Worm (Caenorhabditis elegans): ENCODE results near the gene nfx-1.

nfx-1 gene

ce11 chrIII:6358704-6359103 lies 16.5 kb upstream of the nfx-1 start:
- TF ChIP-seq unc-62 (GFP tag; optimal IDR thresholded peaks at IDR 0.05), result no peak

- no peak for TF ChIP-seq unc-62 (GFP tag; optimal IDR thresholded peaks at IDR 0.05)
Measured at ce11 chrIII:6359171-6359854, 15.9 kb upstream of the nfx-1 start.

ce11 chrIII:6360114-6360513 lies 15.1 kb upstream of the nfx-1 start:
- TF ChIP-seq unc-62 (GFP tag; optimal IDR thresholded peaks at IDR 0.05), result no peak

DNA sequence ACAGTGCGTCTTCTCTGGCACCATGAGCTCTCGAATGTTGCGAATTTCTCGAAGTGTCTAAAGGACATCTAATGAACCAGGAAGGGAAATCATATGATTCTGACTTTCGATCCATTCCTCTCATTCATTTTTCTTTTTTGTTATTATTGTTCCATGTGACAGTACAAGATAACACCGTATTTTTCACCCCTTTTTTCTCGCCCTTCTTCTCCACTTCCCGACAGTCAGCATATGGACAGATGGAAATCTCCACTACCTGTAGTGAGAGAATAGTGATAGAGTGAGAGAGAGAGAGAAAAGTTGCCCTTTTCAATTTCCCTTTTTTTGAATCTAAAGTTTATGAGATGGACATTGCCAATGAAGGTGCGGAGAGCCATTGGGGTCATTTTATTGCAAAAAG lies 14.4 kb upstream of the nfx-1 start:
- no peak for TF ChIP-seq unc-62 (GFP tag; optimal IDR thresholded peaks at IDR 0.05)

DNA sequence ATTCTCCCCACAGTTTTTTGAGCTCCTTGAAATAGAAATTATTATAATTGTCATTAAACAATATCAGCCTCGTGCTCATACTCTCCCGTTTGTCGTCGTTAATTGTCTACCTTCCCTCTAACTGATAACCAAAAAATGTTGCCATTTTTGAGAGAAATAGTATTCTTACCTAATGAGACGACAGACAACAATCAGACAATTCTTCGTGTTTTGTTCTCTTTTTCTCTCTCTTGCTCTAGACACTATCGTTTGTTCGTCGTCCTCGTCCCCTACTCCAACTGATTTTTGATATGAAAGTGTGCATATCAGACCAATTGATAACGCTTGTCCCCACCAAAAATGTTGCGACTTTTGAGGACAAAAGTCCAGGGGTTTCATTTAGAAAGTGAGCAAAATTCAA lies 13.6 kb upstream of the nfx-1 start:
- TF ChIP-seq unc-62 (GFP tag; optimal IDR thresholded peaks at IDR 0.05), result no peak

DNA sequence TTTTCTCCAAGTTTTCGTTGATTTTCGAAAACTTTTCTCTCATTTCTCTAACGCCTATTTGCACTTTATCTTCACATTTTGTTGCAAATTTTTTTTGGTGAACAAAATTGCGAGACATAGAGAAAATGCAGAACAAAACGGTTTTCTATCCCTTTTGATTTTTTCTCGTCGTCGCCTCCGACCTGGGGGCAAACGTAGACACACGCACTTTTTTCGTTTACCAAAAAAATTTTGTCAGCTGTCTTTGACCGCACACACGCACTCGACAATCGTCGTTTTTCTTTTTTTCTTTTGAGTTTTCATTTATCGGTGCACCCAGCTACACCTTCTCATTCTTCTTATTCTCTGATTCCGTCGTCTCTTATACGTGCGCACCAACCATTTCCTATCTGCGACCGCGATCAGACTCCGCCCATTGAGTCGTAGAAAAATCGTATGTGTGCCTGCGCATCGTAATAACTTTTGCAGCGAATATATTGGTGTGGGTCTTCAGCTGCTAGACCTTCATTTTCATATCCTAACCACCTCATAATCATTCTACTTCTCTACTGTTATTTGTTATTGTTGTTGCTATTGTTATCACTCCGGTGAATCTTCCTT lies 12.8 kb upstream of the nfx-1 start:
- TF ChIP-seq unc-62 (GFP tag; optimal IDR thresholded peaks at IDR 0.05), result no peak

- no peak for TF ChIP-seq unc-62 (GFP tag; optimal IDR thresholded peaks at IDR 0.05)
Measured at ce11 chrIII:6364395-6364794, 10.8 kb upstream of the nfx-1 start.

DNA sequence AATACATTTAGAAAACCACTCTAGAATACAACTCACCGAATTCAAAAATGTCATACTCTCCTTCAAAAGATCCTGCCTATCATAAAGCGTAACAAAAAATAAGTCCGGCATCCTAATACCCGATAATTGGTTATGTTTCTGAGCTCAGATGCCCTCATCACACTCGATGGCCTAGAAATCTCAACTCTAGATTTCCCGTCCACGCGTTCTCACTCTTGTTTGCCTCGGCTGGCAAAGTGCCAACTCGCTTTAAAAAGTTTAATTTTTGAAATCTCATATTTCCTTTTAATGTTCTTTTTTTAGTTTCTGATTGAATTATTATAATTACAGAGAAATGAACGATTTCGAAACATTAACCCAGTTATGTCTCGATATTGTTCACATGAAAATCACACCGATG lies 7.5 kb upstream of the nfx-1 start, which contains the start of the genes C56G2.15 and thoc-2:
C56G2.15 (minus strand) TSS at position 188 of the 400 bp plus-strand sequence.
thoc-2 (plus strand) TSS at position 331 of the 400 bp plus-strand sequence.
- no peak for TF ChIP-seq unc-62 (GFP tag; optimal IDR thresholded peaks at IDR 0.05)

- TF ChIP-seq unc-62 (GFP tag; optimal IDR thresholded peaks at IDR 0.05), result no peak
Measured at ce11 chrIII:6368524-6368923, 6.7 kb upstream of the nfx-1 start.

ce11 chrIII:6373850-6374474 lies 1.2 kb upstream of the nfx-1 start:
- TF ChIP-seq unc-62 (GFP tag; optimal IDR thresholded peaks at IDR 0.05), result no peak

DNA sequence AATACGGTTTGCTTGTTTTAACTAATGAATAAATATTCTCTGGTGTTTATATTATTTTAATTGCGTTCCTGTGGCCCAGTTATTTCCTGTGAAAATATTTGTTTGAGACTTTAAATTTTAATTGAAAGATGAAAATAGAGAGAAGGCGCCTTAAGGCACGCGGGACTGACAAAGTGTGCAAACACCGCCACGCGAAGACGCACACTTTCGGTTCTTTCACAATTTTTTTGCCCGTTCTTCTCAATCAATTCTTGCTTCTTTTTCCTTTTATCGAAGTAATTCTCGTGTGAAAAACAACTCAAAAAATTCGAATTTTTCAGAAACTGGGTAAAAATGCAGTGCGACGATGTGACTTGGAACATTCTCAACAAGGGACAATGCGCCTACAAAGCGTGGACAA lies 4.0 kb downstream of the nfx-1 start, which contains the start of gene C16A3.6:
C16A3.6 (plus strand) TSS at position 84 of the 400 bp plus-strand sequence.
- TF ChIP-seq unc-62 (GFP tag; optimal IDR thresholded peaks at IDR 0.05), result no peak

DNA sequence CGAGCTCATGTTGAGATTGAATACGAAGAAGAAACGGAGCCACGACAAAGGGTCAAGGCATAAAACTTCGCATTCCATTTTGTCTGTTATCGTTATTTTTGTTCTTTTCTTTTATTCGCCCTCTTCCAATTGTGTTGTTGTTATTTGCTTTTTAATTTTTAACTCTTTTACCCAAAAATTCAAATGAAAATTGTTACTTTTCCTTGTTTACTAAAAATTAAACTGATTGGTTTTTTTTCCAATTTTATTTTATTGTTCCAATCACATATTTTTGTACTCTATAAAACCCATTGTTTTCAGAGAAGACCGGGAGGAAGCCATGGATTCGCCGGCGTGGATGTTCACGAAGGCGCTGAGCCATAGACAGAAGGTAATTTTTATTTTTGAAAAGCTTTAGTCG lies 5.3 kb downstream of the nfx-1 start, which contains the start of gene C16A3.5:
C16A3.5 (plus strand) TSS at position 301 of the 400 bp plus-strand sequence.
- no peak for TF ChIP-seq unc-62 (GFP tag; optimal IDR thresholded peaks at IDR 0.05)

DNA sequence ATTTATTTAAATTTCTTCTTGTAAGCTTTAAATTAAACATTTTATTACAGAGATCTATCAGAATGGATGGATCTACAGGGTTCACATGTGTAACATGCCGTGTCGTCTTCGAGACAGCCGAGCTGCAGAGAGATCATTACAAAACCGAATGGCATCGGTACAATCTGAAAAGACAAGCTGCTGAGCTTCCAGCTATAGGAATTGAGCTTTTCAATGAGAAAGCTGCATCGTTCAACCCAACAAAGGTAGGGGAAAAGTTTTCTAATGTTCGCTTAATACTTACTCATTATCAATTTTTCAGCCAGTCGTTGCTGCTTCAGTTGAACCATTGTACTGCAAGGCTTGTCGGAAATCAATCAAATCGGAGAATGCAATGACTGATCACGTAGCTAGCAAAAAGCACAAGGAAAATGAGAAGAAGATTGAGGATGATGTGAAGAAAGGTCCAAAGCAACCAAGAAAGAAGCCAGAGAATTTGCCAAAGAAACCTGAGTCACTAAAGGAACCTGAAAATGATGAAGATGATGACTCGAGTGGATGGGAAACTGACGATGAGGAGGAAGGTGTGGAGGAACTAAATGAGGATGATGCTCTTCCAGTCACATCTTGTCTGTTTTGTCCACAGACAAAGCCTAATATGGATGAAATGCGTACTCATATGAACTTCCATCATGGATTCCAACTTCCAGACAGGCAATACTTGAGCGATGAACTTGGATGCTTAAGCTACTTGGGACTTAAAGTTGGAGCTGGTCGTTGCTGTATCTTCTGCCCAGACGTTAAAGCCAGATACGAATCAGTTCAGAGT lies 6.6 kb downstream of the nfx-1 start, which contains the start of gene znf-622:
znf-622 (plus strand) TSS at position 51 of the 808 bp plus-strand sequence.
- TF ChIP-seq unc-62 (GFP tag; optimal IDR thresholded peaks at IDR 0.05), result no peak

DNA sequence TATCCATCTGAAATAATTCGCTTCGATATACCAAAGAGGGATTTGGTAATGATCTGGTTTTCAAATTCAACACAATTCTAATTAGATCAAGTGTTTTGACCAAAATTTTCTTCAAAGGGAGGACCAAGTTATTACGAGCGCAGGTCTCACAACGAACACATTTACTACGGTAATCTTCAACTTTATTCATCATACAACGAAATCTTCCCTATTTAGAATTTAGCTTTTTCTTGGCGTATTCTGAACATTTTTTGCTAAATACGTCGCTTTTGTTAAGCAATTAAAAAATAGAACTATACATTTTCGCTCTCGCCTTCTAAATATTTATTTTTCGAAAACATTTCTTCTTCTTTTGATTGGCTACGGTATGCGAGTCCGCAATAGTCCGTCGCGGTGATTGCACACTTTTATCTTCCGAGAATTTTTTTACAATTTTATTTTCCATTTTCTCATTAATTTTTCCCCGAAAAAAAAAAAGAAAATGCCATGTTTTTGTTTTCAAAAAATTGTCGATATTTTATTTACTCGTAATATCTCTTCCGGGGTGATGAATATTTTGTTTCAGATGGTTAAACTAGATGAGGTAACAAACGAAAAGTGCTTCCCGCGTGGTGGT lies 7.9 kb downstream of the nfx-1 start, which contains the start of gene let-716:
let-716 (plus strand) TSS at position 566 of the 616 bp plus-strand sequence.
- TF ChIP-seq unc-62 (GFP tag; optimal IDR thresholded peaks at IDR 0.05), result no peak

DNA sequence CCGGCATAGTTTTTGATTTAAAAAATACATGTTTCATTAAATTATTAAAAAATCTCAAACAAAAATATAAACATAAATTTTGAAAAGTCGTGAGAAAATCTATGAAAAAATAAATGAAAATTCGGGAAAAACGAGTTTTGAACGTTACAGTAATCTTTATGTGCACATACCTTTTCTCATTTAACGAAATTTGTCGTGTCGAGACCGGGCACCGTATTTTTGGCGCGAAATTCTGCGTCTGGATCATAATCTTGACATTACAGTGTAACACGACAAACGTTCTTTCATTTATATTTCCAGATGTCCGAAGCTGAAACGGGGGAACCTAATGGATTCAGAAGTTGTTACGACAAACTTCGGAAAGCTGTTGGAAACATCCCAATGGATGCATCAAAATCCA lies 14.4 kb downstream of the nfx-1 start, which contains the start of gene C16A3.2:
C16A3.2 (plus strand) TSS at position 301 of the 400 bp plus-strand sequence.
- no peak for TF ChIP-seq unc-62 (GFP tag; optimal IDR thresholded peaks at IDR 0.05)
